Worm (Caenorhabditis elegans): ENCODE measurements around the gene nduf-2.2.

ce11 chrIII:6449854-6450253, 15.2 kb upstream of the nduf-2.2 start:
- TF ChIP-seq T26A8.4 (GFP tag; IDR thresholded peaks at IDR 0.05): no peak
- TF ChIP-seq tag-97 (GFP tag; IDR thresholded peaks at IDR 0.05): no peak
- no peak for TF ChIP-seq mdl-1 (tag; optimal IDR thresholded peaks at IDR 0.05)
- no peak for TF ChIP-seq snpc-4 (tag; optimal IDR thresholded peaks at IDR 0.05)
- TF ChIP-seq aly-2 (tag; optimal IDR thresholded peaks at IDR 0.05): no peak
- TF ChIP-seq set-16 (GFP tag; IDR thresholded peaks at IDR 0.05): no peak
- no peak for TF ChIP-seq fkh-10 (GFP tag; optimal IDR thresholded peaks at IDR 0.05)
- no peak for TF ChIP-seq unc-62 (GFP tag; optimal IDR thresholded peaks at IDR 0.05 in 1 of 2)
- no peak for TF ChIP-seq unc-62 (tag; optimal IDR thresholded peaks at IDR 0.05)
- no peak for TF ChIP-seq hlh-30 (tag; optimal IDR thresholded peaks at IDR 0.05; ENCODE audit: insufficient read depth)
- TF ChIP-seq nhr-28 (tag; optimal IDR thresholded peaks at IDR 0.05): no peak
- TF ChIP-seq daf-16 (GFP tag; optimal IDR thresholded peaks at IDR 0.05): no peak
- TF ChIP-seq daf-16 (tag; optimal IDR thresholded peaks at IDR 0.05): no peak
- no peak for TF ChIP-seq nhr-111 (GFP tag; optimal IDR thresholded peaks at IDR 0.05)
- TF ChIP-seq pha-4 (GFP tag; IDR thresholded peaks at IDR 0.05): no peak
- TF ChIP-seq pha-4 (tag; optimal IDR thresholded peaks at IDR 0.05): no peak
- TF ChIP-seq unc-39 (tag; optimal IDR thresholded peaks at IDR 0.05): no peak

Data from whole organism, L4 larva.